Worm (Caenorhabditis elegans) whole organism, midembryonic: Measurements from ENCODE around the gene srt-4.
"Not testable (repeated sequence)": the region's sequence is repeated elsewhere in the genome, so short reads cannot be mapped to it uniquely, and the experiment has no call there.

Experiments
- T22C8.4 ChIP-seq: fragments of 200-800 bp; sonication (Bioruptor generic); IDR thresholded peaks from 2 replicates; pipeline ENCODE4 v1.3.6; 2022; ENCODE audit warnings: missing genetic modification characterization, missing compliant biosample characterization
- cog-1 ChIP-seq: sonication (generic microtip); optimal IDR thresholded peaks from 2 replicates; lab custom pipeline; 2016; ENCODE audit warnings: missing genetic modification characterization, missing compliant biosample characterization
- flt-1 ChIP-seq: fragments of 200-800 bp; sonication (Bioruptor generic); IDR thresholded peaks from 2 replicates; pipeline ENCODE4 v1.3.6; 2022; ENCODE audit warnings: missing genetic modification characterization, missing compliant biosample characterization
- klf-2 ChIP-seq: fragments of 200-800 bp; sonication (Bioruptor generic); conservative IDR thresholded peaks from 2 replicates; pipeline ENCODE4 v1.3.6; 2022; ENCODE audit warnings: missing genetic modification reagents, missing genetic modification characterization, missing compliant biosample characterization
- med-1 ChIP-seq: sonication (generic microtip); optimal IDR thresholded peaks from 2 replicates; lab custom pipeline; 2017; ENCODE audit warnings: missing genetic modification characterization, mild to moderate bottlenecking, missing compliant biosample characterization, antibody characterized with exemption, missing genetic modification reagents; ENCODE audit not compliant: insufficient read depth
- ref-1 ChIP-seq: fragments of 200-800 bp; sonication (Bioruptor generic); conservative IDR thresholded peaks from 2 replicates; pipeline ENCODE4 v1.3.6; 2022; ENCODE audit warnings: missing genetic modification reagents, missing genetic modification characterization, missing compliant biosample characterization
- tab-1 ChIP-seq: fragments of 200-800 bp; sonication (Bioruptor generic); IDR thresholded peaks from 2 replicates; pipeline ENCODE4 v1.3.6; 2022; ENCODE audit warnings: missing genetic modification characterization, missing compliant biosample characterization
- ztf-23 ChIP-seq: fragments of 200-800 bp; sonication (Bioruptor generic); IDR thresholded peaks from 2 replicates; pipeline ENCODE4 v1.3.6; 2022; ENCODE audit warnings: missing genetic modification reagents, missing genetic modification characterization, missing compliant biosample characterization
- ztf-29 ChIP-seq: fragments of 200-800 bp; sonication (Bioruptor generic); IDR thresholded peaks from 2 replicates; pipeline ENCODE4 v1.3.6; 2022; ENCODE audit warnings: missing genetic modification reagents, missing genetic modification characterization, missing compliant biosample characterization

The srt-4 gene

DNA sequence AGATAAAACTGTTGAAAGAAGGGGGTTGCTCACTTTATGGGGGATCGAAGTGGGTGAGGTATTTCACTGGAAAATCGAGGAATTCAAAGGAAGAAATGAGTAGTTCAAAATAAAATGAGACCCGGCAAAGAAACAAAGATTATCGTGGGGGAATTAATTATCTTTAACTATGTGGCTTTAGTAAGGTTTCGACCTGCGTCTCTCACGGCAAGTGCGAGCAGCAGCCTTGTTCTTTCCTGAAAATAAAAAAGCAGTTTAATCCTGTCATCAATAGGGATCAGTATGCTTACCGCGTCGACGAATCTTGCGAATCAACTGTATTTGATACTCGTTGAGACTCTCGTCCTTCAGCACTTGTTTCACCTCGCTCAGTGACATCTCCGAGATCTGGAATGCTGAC is 44.2 kb downstream of the srt-4 start, which contains the start of gene srh-271:
Gene srh-271, minus strand, starts transcription at position 101 of the 400 bp plus-strand sequence.
- TF ChIP-seq ztf-29 (GFP tag; lab: Robert Waterston, UW) (no peak), ztf-23 (GFP tag; lab: Robert Waterston, UW) (no peak), T22C8.4 (GFP tag; lab: Robert Waterston, UW) (no peak), cog-1 (tag; lab: Kevin White, UChicago) (no peak), ref-1 (no peak), med-1 (GFP tag; lab: Kevin White, UChicago) (no peak), flt-1 (GFP tag; lab: Robert Waterston, UW) (no peak), tab-1 (GFP tag; lab: Robert Waterston, UW) (no peak), klf-2 (no peak)

- TF ChIP-seq ref-1 = no peak
- TF ChIP-seq ztf-29 (GFP tag; lab: Robert Waterston, UW) = no peak
- TF ChIP-seq ztf-23 (GFP tag; lab: Robert Waterston, UW) = no peak
- TF ChIP-seq med-1 (GFP tag; lab: Kevin White, UChicago) = no peak
- TF ChIP-seq flt-1 (GFP tag; lab: Robert Waterston, UW) = no peak
- TF ChIP-seq klf-2 = no peak
Observed at ce11 chrV:2623765-2624164, 46.1 kb downstream of the srt-4 start.

DNA sequence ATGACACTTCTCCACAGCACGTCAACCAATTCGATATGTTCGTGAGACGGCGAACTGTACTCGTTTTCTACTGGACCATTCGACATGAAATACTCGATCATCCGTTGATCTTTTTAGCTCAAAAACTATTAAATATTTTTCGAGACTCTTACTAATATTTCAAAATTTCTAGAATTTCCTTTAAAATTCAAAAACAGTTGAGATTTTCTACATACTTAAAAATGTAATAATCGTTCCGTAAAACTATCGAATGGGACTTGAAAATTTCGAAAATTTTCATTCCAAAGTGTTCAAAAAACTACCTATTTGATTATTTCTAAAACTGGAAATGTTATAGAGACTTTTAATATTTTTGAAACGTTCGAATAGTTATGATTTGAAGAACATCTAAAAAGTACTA is 47.7 kb downstream of the srt-4 start, which contains the start of gene sknr-1:
Gene sknr-1, minus strand, starts transcription at position 101 of the 400 bp plus-strand sequence.
- TF ChIP-seq T22C8.4 (GFP tag; lab: Robert Waterston, UW); tab-1 (GFP tag; lab: Robert Waterston, UW); cog-1 (tag; lab: Kevin White, UChicago): not testable (repeated sequence)
